Worm (Caenorhabditis elegans) whole organism, dauer: Measurements from ENCODE around the gene mec-4.
"Not testable (repeated sequence)": the region's sequence is repeated elsewhere in the genome, so short reads cannot be mapped to it uniquely, and the experiment has no call there.

Source experiments
- unc-62 ChIP-seq: sonication (generic microtip); optimal IDR thresholded peaks from 2 replicates; lab custom pipeline; 2017; ENCODE audit warnings: missing biosample characterization, missing genetic modification reagents, missing genetic modification characterization

mec-4 gene

DNA sequence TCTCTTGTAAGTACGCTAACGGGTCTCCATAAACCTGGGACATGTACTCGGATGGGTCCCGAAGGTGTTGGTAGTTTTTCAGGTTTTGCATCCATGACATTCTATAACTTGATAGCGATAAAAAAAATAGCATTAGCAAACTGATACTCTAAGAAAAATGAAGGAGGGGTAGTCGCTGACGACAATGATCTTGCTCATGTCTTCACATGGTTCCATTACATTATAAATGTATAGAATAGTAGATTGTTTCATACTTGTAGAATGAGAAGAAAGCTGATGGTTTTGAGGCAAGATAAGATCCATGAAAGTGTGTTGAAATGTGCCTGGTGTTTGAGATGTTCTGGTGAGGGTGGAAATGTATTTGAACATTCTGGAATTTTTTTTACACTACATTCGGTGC is at the start of gene mec-4:
TSS of gene mec-4 (minus strand) at position 101 of the 400 bp plus-strand sequence.
- TF ChIP-seq unc-62 (GFP tag; lab: Kevin White, UChicago) = no peak

DNA sequence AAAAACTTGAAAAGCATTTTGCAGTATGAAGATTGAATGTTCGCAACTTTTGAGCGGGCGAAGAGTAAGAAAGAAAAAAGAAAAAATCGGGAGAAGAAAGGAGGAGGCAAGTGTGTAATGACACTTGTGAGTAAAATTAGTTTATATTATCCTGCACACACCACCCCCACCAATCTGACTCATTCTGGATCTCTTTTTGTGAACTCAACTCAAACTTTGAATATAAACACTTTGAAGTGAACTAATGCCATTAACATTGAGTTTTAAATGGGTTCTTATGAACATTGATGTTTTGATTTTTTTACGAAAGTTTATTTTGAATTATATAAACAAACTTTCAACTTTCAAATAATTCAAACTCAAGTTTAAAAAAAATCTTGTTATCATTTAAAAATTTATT is 38.0 kb upstream of the mec-4 start, which contains the start of gene F41G4.8:
TSS of gene F41G4.8 (minus strand) at position 101 of the 400 bp plus-strand sequence.
- no peak for TF ChIP-seq unc-62 (GFP tag; lab: Kevin White, UChicago)

DNA sequence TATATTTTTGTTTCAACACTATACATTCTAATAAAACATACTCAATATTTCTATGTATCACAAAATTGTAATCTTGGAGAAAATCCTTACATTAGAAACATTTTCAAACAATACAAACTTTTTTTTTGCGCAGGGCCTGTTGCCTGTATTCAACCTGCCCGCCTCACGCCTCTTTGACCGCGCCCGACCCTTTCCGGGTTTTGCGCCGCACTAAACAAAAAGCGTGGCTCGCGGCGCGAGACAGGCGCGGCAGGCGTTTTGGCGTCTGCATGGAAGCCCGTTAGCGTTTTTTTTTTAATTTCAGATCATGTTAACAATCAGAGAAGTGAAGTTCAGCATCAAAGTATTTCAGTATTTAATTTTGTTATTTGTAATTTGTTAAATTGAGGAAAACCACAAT is 36.0 kb upstream of the mec-4 start:
- TF ChIP-seq unc-62 (GFP tag; lab: Kevin White, UChicago) = no peak

DNA sequence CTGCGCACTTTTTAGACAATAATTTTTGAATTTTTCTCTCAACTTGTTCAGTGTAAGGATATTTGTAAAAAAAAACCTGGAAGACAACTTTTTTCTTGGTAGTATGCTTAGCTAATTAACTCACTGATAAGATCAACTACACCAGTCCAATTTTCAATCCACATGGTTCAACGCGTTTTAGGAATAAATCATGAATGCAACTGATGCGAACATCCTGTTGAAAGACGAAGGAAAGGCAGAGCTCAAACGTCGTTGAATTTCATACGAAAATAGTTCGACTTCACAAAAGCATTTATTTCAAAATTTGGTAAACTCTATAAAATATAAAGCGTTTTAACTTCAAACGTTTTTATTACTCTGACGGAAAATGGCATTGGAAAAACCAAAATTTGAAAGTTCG is 33.8 kb upstream of the mec-4 start, which contains the start of gene dyla-1:
TSS of gene dyla-1 (plus strand) at position 301 of the 400 bp plus-strand sequence.
- no peak for TF ChIP-seq unc-62 (GFP tag; lab: Kevin White, UChicago)

DNA sequence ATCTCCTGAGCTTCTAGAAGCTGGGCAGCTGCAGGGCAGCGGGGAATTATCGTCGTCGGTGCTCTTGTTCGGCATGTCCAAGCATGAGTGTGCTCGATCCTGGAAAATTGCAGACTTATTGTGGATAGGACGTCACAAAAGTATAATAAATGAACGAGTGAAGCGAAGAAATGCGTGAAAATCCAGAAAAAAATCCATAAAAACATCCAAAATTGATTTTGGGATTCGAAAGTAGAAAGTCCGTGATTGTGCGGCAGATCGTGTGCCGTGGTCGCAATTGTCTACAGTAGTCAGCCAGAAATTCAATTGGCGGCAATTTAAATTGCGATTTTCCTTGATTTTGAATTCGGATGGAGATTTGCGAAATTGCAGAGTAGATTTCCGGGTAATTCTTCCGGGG is 29.4 kb upstream of the mec-4 start, which contains the start of gene F41G4.7:
TSS of gene F41G4.7 (minus strand) at position 101 of the 400 bp plus-strand sequence.
- TF ChIP-seq unc-62 (GFP tag; lab: Kevin White, UChicago) = no peak

DNA sequence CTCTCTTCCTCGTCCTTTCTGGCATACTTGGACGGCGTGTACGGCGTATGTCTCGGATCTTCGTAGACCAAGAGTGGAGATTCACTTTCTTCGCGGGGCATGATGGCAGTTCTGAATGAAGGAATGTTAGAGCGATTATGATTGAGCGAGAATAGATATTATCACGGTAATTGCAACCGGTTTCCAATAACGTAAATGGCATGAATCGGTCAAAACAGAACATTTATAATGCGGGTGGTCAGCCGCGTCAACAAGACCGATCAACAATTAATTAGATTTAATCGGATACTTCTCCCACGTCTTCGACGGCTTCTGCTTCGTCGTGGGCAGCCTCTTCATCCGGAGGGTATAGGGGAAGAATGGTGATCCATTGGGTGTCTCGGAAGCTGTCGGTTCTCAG is 27.8 kb upstream of the mec-4 start, which contains the start of gene F41G4.13:
TSS of gene F41G4.13 (minus strand) at position 101 of the 400 bp plus-strand sequence.
- TF ChIP-seq unc-62 (GFP tag; lab: Kevin White, UChicago) = not testable (repeated sequence)

DNA sequence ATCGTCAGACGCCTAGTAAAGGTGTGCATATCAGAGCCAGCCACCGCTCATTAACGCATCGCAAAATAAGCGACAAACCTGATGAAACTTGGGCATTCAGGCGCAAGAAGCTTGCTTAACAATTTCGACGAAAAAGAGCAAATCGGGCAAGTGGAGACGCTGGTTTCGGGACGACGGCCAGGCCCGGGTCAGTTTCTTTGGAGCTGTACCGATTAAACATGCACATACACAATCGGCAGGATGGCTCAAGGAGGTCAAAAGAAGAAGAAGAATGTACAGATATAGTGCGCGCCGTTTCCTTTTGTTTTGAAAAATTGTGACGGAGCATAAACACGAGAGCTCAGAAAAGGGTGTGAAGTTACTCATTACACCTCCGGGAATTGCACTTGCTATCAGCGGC is 19.6 kb upstream of the mec-4 start:
- TF ChIP-seq unc-62 (GFP tag; lab: Kevin White, UChicago) = no peak

DNA sequence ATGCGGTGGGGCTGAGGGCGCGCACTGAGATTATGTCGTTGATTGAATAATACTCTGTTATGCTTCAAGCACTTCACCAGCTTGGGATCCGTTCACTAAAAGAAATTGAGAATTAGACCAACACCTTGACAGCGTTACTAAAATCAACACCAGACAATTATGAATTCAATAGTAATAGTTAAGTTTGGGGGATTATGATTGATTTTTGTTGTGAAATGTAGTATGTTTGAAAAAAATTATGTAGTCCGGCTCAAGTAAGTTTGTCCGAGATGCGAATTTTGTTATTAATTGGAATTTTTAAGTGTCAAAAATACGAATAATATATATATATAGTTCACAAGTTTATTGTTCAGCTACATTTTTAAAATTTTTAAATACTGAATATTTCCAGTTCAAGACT is 18.4 kb upstream of the mec-4 start, which contains the start of gene sto-5:
TSS of gene sto-5 (minus strand) at position 101 of the 400 bp plus-strand sequence.
- TF ChIP-seq unc-62 (GFP tag; lab: Kevin White, UChicago) = no peak

DNA sequence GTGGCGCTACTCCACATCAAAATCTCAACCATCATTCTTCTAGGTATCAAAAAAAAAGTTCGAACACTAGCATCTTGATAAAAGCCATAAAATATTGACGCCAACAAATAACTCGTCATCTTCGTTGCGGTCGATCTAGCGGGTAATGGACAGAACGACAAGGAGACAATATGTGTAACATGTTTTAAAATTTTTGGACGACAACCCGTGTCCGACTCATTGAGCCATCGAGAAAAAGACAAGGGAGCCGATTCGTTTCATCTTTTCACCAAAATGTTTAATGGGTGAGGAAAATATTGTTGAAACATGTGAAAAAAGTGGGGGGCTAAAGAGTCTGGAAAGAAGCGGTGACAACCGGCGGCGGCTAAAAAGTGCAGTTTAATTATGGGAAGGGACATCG is 14.6 kb upstream of the mec-4 start:
- TF ChIP-seq unc-62 (GFP tag; lab: Kevin White, UChicago) = no peak

DNA sequence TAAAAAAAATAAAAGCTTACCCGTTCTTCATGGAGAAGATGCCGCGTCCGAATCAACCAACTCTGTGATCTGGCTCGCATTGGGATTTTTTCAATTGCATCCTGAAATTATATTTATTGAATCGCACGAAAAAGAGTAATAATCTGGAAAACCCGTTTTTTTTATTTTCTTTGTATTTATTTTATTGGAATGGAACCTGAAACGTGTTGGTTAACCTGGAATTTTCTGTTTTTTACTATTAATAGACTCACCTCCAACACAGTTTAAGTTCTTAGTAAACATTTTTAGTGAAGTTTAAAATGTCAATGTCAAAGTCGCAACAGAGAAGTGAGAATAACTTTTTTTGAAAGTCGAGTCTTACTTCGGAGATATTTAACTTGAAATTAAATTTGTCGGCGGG is 11.4 kb upstream of the mec-4 start:
- no peak for TF ChIP-seq unc-62 (GFP tag; lab: Kevin White, UChicago)

DNA sequence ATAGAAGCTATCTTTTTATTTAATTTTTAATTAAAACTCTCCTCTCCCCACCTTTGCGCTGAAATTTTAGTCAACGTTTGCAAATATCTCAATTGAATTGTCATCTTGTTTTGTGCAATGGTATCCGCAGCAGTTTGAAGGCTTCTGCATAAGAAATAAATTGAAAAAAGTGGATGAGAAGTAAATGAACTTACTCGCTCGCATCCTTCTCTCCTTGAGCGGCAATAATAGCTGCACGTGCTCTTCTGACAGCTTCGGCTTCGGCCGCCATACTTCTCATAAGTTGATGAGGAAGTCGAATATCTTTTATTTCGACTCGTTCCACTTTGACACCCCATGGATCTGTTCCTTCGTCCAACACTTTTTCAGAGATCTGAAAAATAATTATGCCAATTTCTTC is 9.9 kb upstream of the mec-4 start:
- TF ChIP-seq unc-62 (GFP tag; lab: Kevin White, UChicago) = no peak

DNA sequence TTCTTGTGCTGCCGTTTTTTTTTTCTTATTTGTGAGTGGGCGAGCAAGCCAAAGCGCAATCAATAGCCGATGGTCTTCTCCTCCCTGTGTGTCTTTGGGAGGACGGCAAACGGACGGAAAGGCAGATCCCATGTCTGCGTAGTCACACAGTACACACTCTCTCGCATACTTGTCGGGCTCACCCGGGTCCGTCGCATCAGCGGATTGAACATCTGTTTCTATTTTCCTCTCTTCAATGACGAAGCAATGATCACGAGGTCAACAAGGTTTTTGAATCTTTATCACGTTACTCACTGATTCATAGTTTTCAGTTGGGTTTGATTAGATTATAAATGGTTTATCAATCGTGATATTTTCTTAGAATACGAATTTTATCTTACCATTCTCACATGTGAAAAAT is 8.6 kb upstream of the mec-4 start:
- TF ChIP-seq unc-62 (GFP tag; lab: Kevin White, UChicago) = no peak

DNA sequence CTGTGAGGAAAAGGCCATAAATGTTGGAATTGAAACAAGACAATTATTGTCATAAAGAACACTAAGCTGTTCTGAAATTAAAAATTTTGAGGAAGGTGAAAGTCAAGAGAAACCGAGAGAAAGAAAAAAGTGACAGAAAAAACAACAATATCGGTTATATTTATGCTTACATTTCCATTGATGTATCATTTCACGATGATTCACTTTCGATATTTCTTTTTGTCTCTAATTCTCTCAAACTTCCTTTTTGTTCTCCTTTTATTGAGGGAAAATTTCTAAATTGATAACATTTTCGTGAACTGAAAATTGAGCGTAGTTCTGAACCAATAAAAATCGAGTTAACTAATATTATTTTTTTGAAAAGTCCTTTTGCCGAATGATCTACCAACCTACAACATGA is 8.0 kb upstream of the mec-4 start:
- TF ChIP-seq unc-62 (GFP tag; lab: Kevin White, UChicago) = no peak

DNA sequence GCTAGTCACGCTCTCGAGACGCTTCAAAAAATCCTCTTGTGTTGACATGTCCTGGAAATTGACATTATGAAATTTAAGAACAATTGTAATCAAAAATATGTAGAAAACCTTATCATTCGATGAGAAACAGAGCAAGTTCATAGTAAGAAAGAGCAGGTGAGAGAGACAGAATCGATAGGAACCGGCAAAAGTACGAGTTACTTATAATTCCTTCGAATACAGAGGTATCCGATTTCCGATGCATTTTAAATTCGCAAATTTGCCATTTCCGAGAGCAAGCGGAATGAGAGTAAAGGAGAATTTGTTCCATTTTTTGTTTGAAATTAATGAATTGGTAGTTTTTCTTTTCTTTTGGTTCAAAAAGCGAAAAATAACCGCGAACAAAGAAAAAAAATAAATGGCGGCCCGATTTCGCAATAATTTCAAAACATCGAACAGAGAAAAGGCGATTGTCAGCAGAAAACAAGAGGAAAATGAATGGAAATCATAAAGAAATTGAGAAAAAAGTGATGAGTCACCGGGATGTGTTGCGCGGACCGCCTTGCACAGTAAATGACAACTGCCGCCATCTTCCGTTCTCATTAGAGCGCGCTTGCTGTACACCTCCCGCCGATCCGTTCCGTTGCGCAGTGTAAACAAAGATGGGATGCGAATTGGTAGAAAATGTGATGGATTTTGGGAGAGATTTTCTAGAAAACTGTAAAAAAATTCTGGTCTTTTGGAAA is 6.9 kb upstream of the mec-4 start, which contains the start of gene cas-1:
TSS of gene cas-1 (minus strand) at position 51 of the 725 bp plus-strand sequence.
- TF ChIP-seq unc-62 (GFP tag; lab: Kevin White, UChicago) = no peak

DNA sequence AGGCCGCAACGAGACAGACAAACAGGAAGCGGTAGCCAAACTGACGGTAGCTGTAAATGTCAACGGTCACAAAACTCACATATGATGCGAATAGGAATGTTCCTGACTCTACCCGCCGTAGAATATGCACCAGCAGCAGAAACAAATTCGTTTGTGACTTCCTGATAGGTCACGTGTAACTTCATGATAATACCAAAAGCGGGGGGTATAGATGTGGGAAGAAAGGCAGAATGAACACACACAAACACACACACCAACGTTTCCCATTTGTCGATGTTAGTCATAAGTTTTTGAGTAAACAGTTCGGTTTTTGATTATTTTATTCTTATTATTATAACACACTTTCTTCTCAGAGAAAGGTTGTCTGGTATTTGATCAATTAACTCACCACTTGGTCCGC is 6.2 kb upstream of the mec-4 start:
- no peak for TF ChIP-seq unc-62 (GFP tag; lab: Kevin White, UChicago)

DNA sequence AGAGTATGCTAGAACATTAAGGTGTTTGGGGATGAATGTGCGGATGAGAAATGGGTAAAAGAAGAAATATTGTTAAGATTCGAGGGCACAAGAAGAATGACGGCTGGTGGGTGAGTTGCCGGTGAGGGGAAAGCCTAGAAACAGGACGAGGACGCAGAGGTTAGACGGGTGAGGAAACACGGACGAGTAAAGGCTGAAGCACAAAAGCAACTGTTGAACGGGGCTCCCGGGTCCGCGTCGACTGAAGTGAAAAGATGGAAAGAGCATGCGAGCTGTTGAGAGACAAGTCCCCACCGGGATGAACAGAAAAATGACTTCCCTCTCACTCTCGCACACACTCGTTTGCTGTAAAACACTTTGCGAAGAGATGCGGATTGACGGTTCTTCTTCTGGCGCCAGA is 5.1 kb upstream of the mec-4 start:
- no peak for TF ChIP-seq unc-62 (GFP tag; lab: Kevin White, UChicago)

DNA sequence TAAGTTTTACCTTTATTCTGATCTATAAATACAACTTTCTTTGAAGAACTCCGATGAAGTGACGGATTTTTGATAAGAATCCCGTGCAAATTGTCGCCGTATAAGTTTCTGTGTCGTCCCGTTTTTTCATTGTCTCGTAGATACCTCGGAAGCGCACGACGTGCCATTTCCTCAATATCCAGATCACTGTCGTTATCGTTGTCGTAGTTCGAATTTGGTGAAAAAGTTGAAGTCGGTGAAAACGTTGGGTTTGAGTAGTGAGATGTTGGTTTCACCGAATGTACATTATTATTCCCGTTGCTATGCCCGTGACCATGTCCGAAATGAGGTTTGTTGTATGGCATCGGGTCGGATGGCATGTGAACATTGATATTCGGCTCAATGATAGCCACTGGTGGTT is 2.8 kb upstream of the mec-4 start:
- no peak for TF ChIP-seq unc-62 (GFP tag; lab: Kevin White, UChicago)
